Worm (Caenorhabditis elegans): ENCODE measurements around the gene T08D10.5.

DNA sequence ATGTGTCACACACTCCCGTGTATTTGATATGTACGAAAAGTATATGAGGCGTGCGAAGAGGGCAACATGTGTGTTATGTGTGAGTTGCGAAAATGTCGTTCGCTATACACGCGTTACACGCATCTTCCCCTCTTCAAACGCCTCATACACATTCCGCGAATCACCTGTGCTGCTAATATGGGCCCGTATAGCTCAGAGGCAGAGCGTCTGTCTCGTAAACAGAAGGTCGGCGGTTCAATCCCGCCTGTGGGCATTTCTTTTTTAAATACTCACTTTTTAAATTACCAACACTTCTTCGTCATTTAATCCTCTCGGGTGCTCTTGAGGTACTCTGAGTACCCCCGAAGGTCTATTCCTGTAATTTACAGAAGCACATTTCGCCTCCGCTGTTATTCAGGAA, 23.8 kb upstream of the T08D10.5 start:
- no peak for TF ChIP-seq him-1 (tag; optimal IDR thresholded peaks at IDR 0.05)
- no peak for TF ChIP-seq W03F9.2 (tag; optimal IDR thresholded peaks at IDR 0.05)
- TF ChIP-seq dao-5 (tag; optimal IDR thresholded peaks at IDR 0.05) = no peak
